Worm (Caenorhabditis elegans): Measurements from ENCODE around the gene C45G9.8.

C45G9.8 gene

ce11 chrIII:5013915-5014346 is 39.5 kb downstream of the C45G9.8 start:
- TF ChIP-seq ces-1 (GFP tag; optimal IDR thresholded peaks at IDR 0.05) (no peak), nhr-85 (tag) (peak; percentile 84), skn-1 (tag; optimal IDR thresholded peaks at IDR 0.05) (peak; percentile 86), unc-62 (GFP tag; optimal IDR thresholded peaks at IDR 0.05) (no peak), nhr-11 (tag; optimal IDR thresholded peaks at IDR 0.05) (peak; percentile 37), aly-2 (tag; optimal IDR thresholded peaks at IDR 0.05) (peak; percentile 86), hpl-2 (GFP tag; optimal IDR thresholded peaks at IDR 0.05) (no peak), nhr-28 (tag; optimal IDR thresholded peaks at IDR 0.05) (no peak), ceh-90 (tag; optimal IDR thresholded peaks at IDR 0.05) (no peak), xbp-1 (tag; optimal IDR thresholded peaks at IDR 0.05) (peak; percentile 85), ama-1 (optimal IDR thresholded peaks at IDR 0.05) (peak; percentile 15), blmp-1 (tag; optimal IDR thresholded peaks at IDR 0.05) (peak; percentile 88), jun-1 (tag; optimal IDR thresholded peaks at IDR 0.05) (peak; percentile 85), rnt-1 (tag; optimal IDR thresholded peaks at IDR 0.05) (peak; percentile 71), tlp-1 (tag; optimal IDR thresholded peaks at IDR 0.05) (no peak), elt-3 (tag; optimal IDR thresholded peaks at IDR 0.05) (peak in 3 of 6 experiments; percentile 41 to 64 (median 54)), snu-23 (GFP tag; optimal IDR thresholded peaks at IDR 0.05) (peak; percentile 96), ztf-4 (tag; optimal IDR thresholded peaks at IDR 0.05) (peak; percentile 73), pag-3 (tag; optimal IDR thresholded peaks at IDR 0.05; ENCODE audit: borderline replicate concordance, insufficient read depth) (no peak), unc-86 (tag; optimal IDR thresholded peaks at IDR 0.05) (peak; percentile 89), nhr-71 (tag; optimal IDR thresholded peaks at IDR 0.05) (peak; percentile 94), nhr-12 (tag; optimal IDR thresholded peaks at IDR 0.05) (no peak), ceh-63 (GFP tag; optimal IDR thresholded peaks at IDR 0.05) (no peak), dpl-1 (GFP tag; optimal IDR thresholded peaks at IDR 0.05) (peak; percentile 65 to 69 (median 65)), lin-13 (GFP tag; optimal IDR thresholded peaks at IDR 0.05) (peak; percentile 82), C04F5.9 (tag; optimal IDR thresholded peaks at IDR 0.05) (peak; percentile 24), tbx-2 (tag; optimal IDR thresholded peaks at IDR 0.05) (peak; percentile 96), Y116A8C.19 (tag; optimal IDR thresholded peaks at IDR 0.05; ENCODE audit: borderline replicate concordance) (no peak), unc-30 (tag; optimal IDR thresholded peaks at IDR 0.05) (no peak), nhr-47 (tag; optimal IDR thresholded peaks at IDR 0.05) (peak; percentile 88), fos-1 (tag; optimal IDR thresholded peaks at IDR 0.05) (peak; percentile 88), C16A3.4 (tag; optimal IDR thresholded peaks at IDR 0.05) (peak; percentile 80), ceh-82 (tag; optimal IDR thresholded peaks at IDR 0.05) (peak; percentile 57 to 83 (median 80)), lin-15B (tag; optimal IDR thresholded peaks at IDR 0.05) (peak; percentile 45), alr-1 (tag; optimal IDR thresholded peaks at IDR 0.05; ENCODE audit: borderline replicate concordance) (no peak), elt-2 (tag; optimal IDR thresholded peaks at IDR 0.05) (peak; percentile 44), snpc-4 (tag; optimal IDR thresholded peaks at IDR 0.05) (peak; percentile 75), pax-3 (tag; optimal IDR thresholded peaks at IDR 0.05) (no peak), lir-3 (tag; optimal IDR thresholded peaks at IDR 0.05; ENCODE audit: poor library complexity) (peak; percentile 71), fkh-4 (tag; optimal IDR thresholded peaks at IDR 0.05; ENCODE audit: borderline replicate concordance) (peak; percentile 20), nhr-19 (GFP tag; conservative IDR thresholded peaks at IDR 0.05) (peak; percentile 84), egl-27 (tag; optimal IDR thresholded peaks at IDR 0.05) (peak in 1 of 2 experiments; percentile 82), efl-3 (GFP tag; optimal IDR thresholded peaks at IDR 0.05) (no peak), efl-1 (optimal IDR thresholded peaks at IDR 0.05) (peak; percentile 81 to 82), efl-1 (GFP tag; optimal IDR thresholded peaks at IDR 0.05 in 1 of 2) (peak; percentile 54 to 95), swsn-7 (tag; optimal IDR thresholded peaks at IDR 0.05) (peak; percentile 89), isw-1 (GFP tag; IDR thresholded peaks at IDR 0.05) (peak; percentile 75), zag-1 (tag; optimal IDR thresholded peaks at IDR 0.05) (peak; percentile 77), grh-1 (GFP tag; IDR thresholded peaks at IDR 0.05) (no peak), ceh-88 (GFP tag; IDR thresholded peaks at IDR 0.05) (peak; percentile 55; the same call in 1 of the 2 replicates), sup-37 (GFP tag; optimal IDR thresholded peaks at IDR 0.05) (peak; percentile 32), hlh-4 (tag; optimal IDR thresholded peaks at IDR 0.05) (no peak), ceh-8 (GFP tag; optimal IDR thresholded peaks at IDR 0.05) (peak; percentile 57)

All from whole organism, L1 larva.